Worm (Caenorhabditis elegans): Measurements from ENCODE around the gene F56A8.4.
"Not testable (repeated sequence)": the region's sequence is repeated elsewhere in the genome, so short reads cannot be mapped to it uniquely, and the experiment has no call there.

DNA sequence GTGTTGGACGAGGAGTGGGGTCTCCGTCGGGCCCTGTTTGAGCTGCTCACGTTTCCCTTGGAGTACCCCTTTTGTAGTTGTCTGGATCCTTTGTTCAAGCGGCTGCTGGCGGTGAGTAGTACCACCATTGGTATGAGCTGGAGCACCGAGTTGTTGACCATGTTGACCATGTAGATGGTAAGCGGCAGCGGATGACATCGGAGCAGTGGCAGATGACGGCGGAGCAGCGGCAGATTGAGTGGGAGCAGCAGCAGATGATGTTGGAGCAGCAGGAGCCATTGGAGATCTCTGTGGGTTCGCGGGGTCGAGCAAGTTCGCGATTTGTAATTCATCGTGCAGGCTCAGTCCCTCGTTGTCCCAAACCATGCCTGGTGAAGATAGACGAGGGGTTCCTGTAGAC, 26.9 kb upstream of the F56A8.4 start:
- not testable (repeated sequence) for TF ChIP-seq skn-1 (tag; optimal IDR thresholded peaks at IDR 0.05); jun-1 (tag; optimal IDR thresholded peaks at IDR 0.05); dmd-9 (GFP tag; IDR thresholded peaks at IDR 0.05); lin-39 (tag; optimal IDR thresholded peaks at IDR 0.05); unc-62 (GFP tag; optimal IDR thresholded peaks at IDR 0.05 in 1 of 2); unc-62 (tag; optimal IDR thresholded peaks at IDR 0.05); mdl-1 (tag; optimal IDR thresholded peaks at IDR 0.05); aha-1 (tag)
